Worm (Caenorhabditis elegans): ENCODE data around the gene nhr-57.

Gene nhr-57

DNA sequence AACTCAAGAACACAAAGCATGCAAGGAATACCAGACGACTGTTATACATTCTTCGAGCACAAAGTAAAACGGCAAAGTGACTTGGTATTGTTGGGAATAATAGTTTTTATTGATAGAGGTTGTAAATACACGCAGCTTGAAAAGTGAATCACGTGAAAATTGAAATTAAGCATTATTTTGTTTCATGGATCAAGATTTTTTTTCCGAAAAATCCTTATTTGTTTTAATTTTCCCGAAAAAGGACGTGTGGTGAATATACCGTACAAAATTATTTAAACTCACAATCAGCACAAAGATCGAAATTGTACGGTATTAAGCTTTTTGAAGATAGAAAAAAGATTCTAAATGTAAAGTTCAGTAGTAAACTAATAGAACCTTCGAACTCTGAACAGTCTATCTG, 21.8 kb upstream of the nhr-57 start, which contains the start of gene clc-18:
Gene clc-18, minus strand, starts transcription at position 101 of the 400 bp plus-strand sequence.
- TF ChIP-seq nhr-27 (tag; optimal IDR thresholded peaks at IDR 0.05) (no peak), ztf-18 (tag; optimal IDR thresholded peaks at IDR 0.05) (no peak), lsy-27 (tag; optimal IDR thresholded peaks at IDR 0.05; ENCODE audit: borderline replicate concordance, insufficient read depth) (no peak), ccch-3 (GFP tag; optimal IDR thresholded peaks at IDR 0.05) (no peak), Y53G8AR.9 (GFP tag; conservative IDR thresholded peaks at IDR 0.05) (no peak), C06A6.2 (GFP tag; conservative IDR thresholded peaks at IDR 0.05) (no peak), efl-1 (GFP tag; optimal IDR thresholded peaks at IDR 0.05) (no peak), him-1 (tag; optimal IDR thresholded peaks at IDR 0.05) (no peak), ztf-25 (GFP tag; IDR thresholded peaks at IDR 0.05) (no peak), F22D6.2 (tag; optimal IDR thresholded peaks at IDR 0.05) (no peak), let-607 (tag; optimal IDR thresholded peaks at IDR 0.05) (no peak), K12H6.12 (tag; optimal IDR thresholded peaks at IDR 0.05) (no peak), ztf-28 (GFP tag; IDR thresholded peaks at IDR 0.05) (no peak), ama-1 (optimal IDR thresholded peaks at IDR 0.05) (no peak), ama-1 (GFP tag; optimal IDR thresholded peaks at IDR 0.05) (no peak), lin-54 (GFP tag; optimal IDR thresholded peaks at IDR 0.05) (no peak)

DNA sequence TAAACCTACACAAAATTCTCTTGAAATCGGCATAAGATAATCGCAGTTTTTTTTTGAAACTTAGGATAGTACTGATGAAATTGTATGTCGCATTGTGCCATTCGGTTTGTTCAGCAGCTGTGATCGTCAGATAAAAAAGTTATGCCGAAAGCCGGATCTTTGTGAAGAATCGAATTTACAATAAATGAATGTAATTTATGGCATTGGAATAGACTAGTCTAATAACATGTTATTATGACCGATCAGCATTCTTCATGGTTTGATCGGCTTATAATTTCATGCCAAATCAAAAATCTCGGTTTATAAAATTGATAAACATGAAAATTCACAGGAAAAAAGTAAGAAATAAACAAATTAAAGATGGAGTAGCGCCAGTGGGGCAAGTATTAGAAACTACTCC, 19.2 kb upstream of the nhr-57 start, which contains the start of gene srw-134:
Gene srw-134, minus strand, starts transcription at position 101 of the 400 bp plus-strand sequence.
- TF ChIP-seq rpc-1 (optimal IDR thresholded peaks at IDR 0.05) (no peak), rpc-1 (tag; optimal IDR thresholded peaks at IDR 0.05) (no peak), ceh-58 (GFP tag; IDR thresholded peaks at IDR 0.05) (no peak), ceh-27 (GFP tag; optimal IDR thresholded peaks at IDR 0.05) (no peak), xnd-1 (tag; optimal IDR thresholded peaks at IDR 0.05) (no peak), him-1 (tag; optimal IDR thresholded peaks at IDR 0.05) (no peak), ztf-28 (GFP tag; IDR thresholded peaks at IDR 0.05) (no peak), ZK185.1 (tag; optimal IDR thresholded peaks at IDR 0.05; ENCODE audit: poor library complexity, severe bottlenecking) (no peak)

DNA sequence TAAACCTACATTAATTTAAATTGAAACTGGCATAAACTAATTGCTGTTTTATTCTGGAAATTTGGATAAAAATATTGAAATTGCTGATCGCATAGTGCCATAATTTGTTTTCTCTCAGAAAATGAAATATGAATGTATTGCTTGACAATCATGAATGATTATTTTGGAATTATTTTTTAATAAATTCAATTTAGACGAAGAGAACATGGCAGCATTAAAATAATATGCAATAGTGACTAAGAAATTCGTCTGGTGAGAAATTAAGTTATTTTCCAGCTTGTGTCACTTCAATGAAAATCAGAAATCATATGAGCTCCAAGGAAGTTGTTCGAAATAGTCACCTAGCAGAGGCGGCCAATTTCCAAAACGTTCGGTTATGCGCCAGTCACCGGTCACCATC, 17.1 kb upstream of the nhr-57 start, which contains the start of gene srw-133:
Gene srw-133, minus strand, starts transcription at position 101 of the 400 bp plus-strand sequence.
- TF ChIP-seq zfh-2 (GFP tag; conservative IDR thresholded peaks at IDR 0.05) (no peak), ekl-4 (GFP tag; IDR thresholded peaks at IDR 0.05) (no peak), nhr-90 (tag; optimal IDR thresholded peaks at IDR 0.05) (no peak), lir-1 (GFP tag; conservative IDR thresholded peaks at IDR 0.05) (no peak), snpc-4 (GFP tag; optimal IDR thresholded peaks at IDR 0.05) (no peak), snpc-4 (tag; optimal IDR thresholded peaks at IDR 0.05) (no peak), let-607 (tag; optimal IDR thresholded peaks at IDR 0.05) (no peak), F37B4.10 (GFP tag; IDR thresholded peaks at IDR 0.05) (no peak)

DNA sequence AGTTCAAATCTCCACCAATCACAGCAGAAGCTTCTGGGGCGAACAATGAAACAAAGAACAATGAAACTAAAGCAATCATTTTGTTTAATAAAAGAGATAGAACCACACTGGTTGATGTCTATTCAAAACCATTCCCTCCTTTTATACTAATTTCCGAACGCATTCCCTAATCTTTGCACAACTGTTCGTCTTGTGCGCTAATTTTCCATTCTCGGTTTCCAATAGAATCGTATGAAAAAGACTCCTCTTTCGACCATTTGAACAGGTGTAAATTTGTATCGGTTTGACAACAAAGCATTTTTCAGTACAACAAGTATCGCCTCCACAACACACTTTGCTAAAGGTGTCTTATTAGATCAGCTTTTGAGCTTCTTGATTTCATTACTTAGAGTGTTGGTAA, 15.6 kb upstream of the nhr-57 start, which contains the start of gene T05B4.8:
Gene T05B4.8, minus strand, starts transcription at position 101 of the 400 bp plus-strand sequence.
- TF ChIP-seq lag-1 (GFP tag; IDR thresholded peaks at IDR 0.05) (no peak), C17E4.6 (GFP tag; IDR thresholded peaks at IDR 0.05) (no peak)

DNA sequence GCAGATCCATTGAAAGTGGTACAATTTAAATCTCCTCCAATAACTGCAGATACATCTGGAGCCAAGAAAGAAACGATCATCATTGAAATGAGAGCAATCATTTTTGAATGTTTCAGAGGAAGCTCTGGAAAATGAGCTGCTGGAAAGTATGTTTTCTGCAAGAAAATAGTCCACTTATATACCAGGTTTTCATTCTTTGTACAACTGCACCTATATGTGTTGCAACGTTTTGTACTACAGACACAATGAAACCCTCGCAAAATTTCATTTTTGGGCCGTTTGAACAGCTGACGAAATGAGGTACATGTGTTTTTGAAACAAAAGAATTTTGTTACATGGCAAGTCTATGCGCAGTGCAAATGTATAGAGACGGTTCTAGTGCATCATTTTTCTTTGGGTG, 13.4 kb upstream of the nhr-57 start, which contains the start of gene T05B4.9:
Gene T05B4.9, minus strand, starts transcription at position 101 of the 400 bp plus-strand sequence.
- no peak for TF ChIP-seq chd-7 (tag; optimal IDR thresholded peaks at IDR 0.05)
- TF ChIP-seq athp-1 (tag; optimal IDR thresholded peaks at IDR 0.05): no peak
